Worm (Caenorhabditis elegans) whole organism, young adult: ENCODE results near the gene fbxa-96.

ENCODE experiments used
- C06A6.2 ChIP-seq: fragments of 200-800 bp; sonication (Bioruptor generic); conservative IDR thresholded peaks from 2 replicates; pipeline ENCODE4 v1.3.6; 2022; ENCODE audit warnings: missing genetic modification characterization, missing compliant biosample characterization
- C17E4.6 ChIP-seq: fragments of 200-800 bp; sonication (Bioruptor generic); IDR thresholded peaks from 2 replicates; pipeline ENCODE4 v1.3.6; 2022; ENCODE audit warnings: missing genetic modification reagents, missing genetic modification characterization, missing compliant biosample characterization
- D2030.7 ChIP-seq: fragments of 200-800 bp; sonication (Bioruptor generic); IDR thresholded peaks from 2 replicates; pipeline ENCODE4 v1.3.6; 2022; ENCODE audit warnings: missing genetic modification reagents, missing genetic modification characterization, missing compliant biosample characterization
- F37B4.10 ChIP-seq: fragments of 200-800 bp; sonication (Bioruptor generic); IDR thresholded peaks from 2 replicates; pipeline ENCODE4 v1.3.6; 2022; ENCODE audit warnings: missing genetic modification characterization, missing compliant biosample characterization
- Y67H2A.10 ChIP-seq: fragments of 200-800 bp; sonication (Bioruptor generic); conservative IDR thresholded peaks from 2 replicates; pipeline ENCODE4 v1.3.6; 2022; ENCODE audit warnings: missing genetic modification reagents, missing genetic modification characterization, missing compliant biosample characterization
- Y95B8A.8 ChIP-seq: fragments of 200-800 bp; sonication (Bioruptor generic); IDR thresholded peaks from 2 replicates; pipeline ENCODE4 v1.3.6; 2022; ENCODE audit warnings: missing genetic modification reagents, missing genetic modification characterization, missing compliant biosample characterization
- athp-1 ChIP-seq: sonication (generic microtip); optimal IDR thresholded peaks from 2 replicates; lab custom pipeline; 2017; ENCODE audit warnings: mild to moderate bottlenecking, missing genetic modification characterization, missing compliant biosample characterization
- ccch-3 ChIP-seq: fragments of 200-800 bp; sonication (Bioruptor generic); optimal IDR thresholded peaks from 2 replicates; lab custom pipeline; 2018; ENCODE audit warnings: mild to moderate bottlenecking, missing genetic modification characterization, missing compliant biosample characterization
- cebp-1 ChIP-seq, 2 experiments: fragments of 200-800 bp in 1 of 2; sonication (Bioruptor generic) in 1 of 2; sonication (generic microtip) in 1 of 2; IDR thresholded peaks in 1 of 2; optimal IDR thresholded peaks in 1 of 2; 2 replicates each; pipeline versions ENCODE4 v1.3.6 to Lab custom; 2017 to 2022; ENCODE audit warnings: missing compliant biosample characterization in 2 of 2, missing genetic modification characterization in 2 of 2, mild to moderate bottlenecking in 1 of 2, missing genetic modification reagents in 1 of 2, moderate library complexity in 1 of 2
- ceh-27 ChIP-seq: fragments of 200-800 bp; sonication (Bioruptor generic); optimal IDR thresholded peaks from 2 replicates; lab custom pipeline; 2018; ENCODE audit warnings: mild to moderate bottlenecking, missing genetic modification characterization, moderate library complexity, missing compliant biosample characterization
- ceh-40 ChIP-seq: fragments of 200-800 bp; sonication (Bioruptor generic); IDR thresholded peaks from 2 replicates; pipeline ENCODE4 v1.3.6; 2022; ENCODE audit warnings: missing genetic modification characterization, missing compliant biosample characterization
- chd-7 ChIP-seq: sonication (generic microtip); optimal IDR thresholded peaks from 2 replicates; lab custom pipeline; 2016; ENCODE audit warnings: mild to moderate bottlenecking, missing genetic modification characterization, moderate library complexity, missing compliant biosample characterization
- dox-1 ChIP-seq: fragments of 200-800 bp; sonication (Bioruptor generic); IDR thresholded peaks from 2 replicates; pipeline ENCODE4 v1.3.6; 2022; ENCODE audit warnings: missing genetic modification reagents, missing genetic modification characterization, missing compliant biosample characterization
- hmg-1.2 ChIP-seq: fragments of 200-800 bp; sonication (Bioruptor generic); IDR thresholded peaks from 2 replicates; pipeline ENCODE4 v1.3.6; 2022; ENCODE audit warnings: missing genetic modification reagents, missing genetic modification characterization, missing compliant biosample characterization
- hmg-20 ChIP-seq: fragments of 200-800 bp; sonication (Bioruptor generic); IDR thresholded peaks from 2 replicates; pipeline ENCODE4 v1.3.6; 2022; ENCODE audit warnings: missing genetic modification reagents, missing genetic modification characterization, missing compliant biosample characterization
- madf-10 ChIP-seq: sonication (generic microtip); optimal IDR thresholded peaks from 2 replicates; lab custom pipeline; 2016; ENCODE audit warnings: mild to moderate bottlenecking, missing genetic modification characterization, missing compliant biosample characterization
- mel-28 ChIP-seq: sonication (generic microtip); optimal IDR thresholded peaks from 2 replicates; lab custom pipeline; 2016; ENCODE audit warnings: borderline replicate concordance, mild to moderate bottlenecking, missing genetic modification characterization, missing compliant biosample characterization
- mes-4 ChIP-seq: sonication (generic microtip); optimal IDR thresholded peaks from 2 replicates; lab custom pipeline; 2016; ENCODE audit warnings: missing genotype, missing genetic modification characterization, missing compliant biosample characterization
- nhr-120 ChIP-seq: fragments of 200-800 bp; sonication (Bioruptor generic); IDR thresholded peaks from 2 replicates; pipeline ENCODE4 v1.3.6; 2022; ENCODE audit warnings: missing genetic modification characterization, missing compliant biosample characterization
- nhr-90 ChIP-seq: sonication (generic microtip); optimal IDR thresholded peaks from 2 replicates; lab custom pipeline; 2016; ENCODE audit warnings: missing genotype, mild to moderate bottlenecking, missing genetic modification characterization, missing compliant biosample characterization
- pha-4 ChIP-seq: fragments of 150-350 bp; sonication (generic microtip); optimal IDR thresholded peaks from 2 replicates; lab custom pipeline; 2014; ENCODE audit warnings: missing biosample characterization, missing genetic modification reagents, missing genetic modification characterization
- rpc-1 ChIP-seq, 2 experiments: fragments of 150-350 bp in 1 of 2; sonication (generic microtip) in 1 of 2; optimal IDR thresholded peaks; 2 replicates each; lab custom pipeline; 2014 to 2018; ENCODE audit warnings: missing biosample characterization in 1 of 2, missing genetic modification characterization in 1 of 2, missing genetic modification reagents in 1 of 2, missing genotype in 1 of 2
- snpc-1.1 ChIP-seq: sonication (generic microtip); optimal IDR thresholded peaks from 2 replicates; lab custom pipeline; 2017; ENCODE audit warnings: missing genetic modification characterization, mild to moderate bottlenecking, missing compliant biosample characterization, antibody characterized with exemption, moderate library complexity, missing genotype, missing genetic modification reagents; ENCODE audit not compliant: insufficient read depth
- snpc-1.3 ChIP-seq: sonication (generic microtip); optimal IDR thresholded peaks from 2 replicates; lab custom pipeline; 2017; ENCODE audit warnings: missing genetic modification characterization, mild to moderate bottlenecking, missing compliant biosample characterization, antibody characterized with exemption, moderate library complexity, missing genotype, missing genetic modification reagents; ENCODE audit not compliant: insufficient read depth
- snpc-4 ChIP-seq, 5 experiments: fragments of 150-350 bp in 1 of 5; sonication (generic microtip) in 4 of 5; optimal IDR thresholded peaks; 2 replicates each; lab custom pipeline; 2014 to 2018; ENCODE audit warnings: missing genetic modification characterization in 5 of 5, missing biosample characterization in 3 of 5, antibody characterized with exemption in 2 of 5, mild to moderate bottlenecking in 2 of 5, missing compliant biosample characterization in 2 of 5, missing genotype in 2 of 5, moderate library complexity in 2 of 5, missing genetic modification reagents in 1 of 5
- tbx-9 ChIP-seq: sonication (generic microtip); optimal IDR thresholded peaks from 2 replicates; lab custom pipeline; 2016; ENCODE audit warnings: borderline replicate concordance, missing genetic modification characterization, inconsistent platforms, missing compliant biosample characterization
- unc-130 ChIP-seq: sonication (generic microtip); optimal IDR thresholded peaks from 2 replicates; lab custom pipeline; 2016; ENCODE audit warnings: missing genetic modification reagents, missing genetic modification characterization, missing compliant biosample characterization
- ztf-28 ChIP-seq: fragments of 200-800 bp; sonication (Bioruptor generic); IDR thresholded peaks from 2 replicates; pipeline ENCODE4 v1.3.6; 2022; ENCODE audit warnings: missing genetic modification reagents, missing genetic modification characterization, missing compliant biosample characterization
- ztf-3 ChIP-seq: fragments of 200-800 bp; sonication (Bioruptor generic); optimal IDR thresholded peaks from 2 replicates; lab custom pipeline; 2018; ENCODE audit warnings: mild to moderate bottlenecking, missing genetic modification characterization, missing compliant biosample characterization
- ztf-6 ChIP-seq: fragments of 200-800 bp; sonication (Bioruptor generic); IDR thresholded peaks from 2 replicates; pipeline ENCODE4 v1.3.6; 2022; ENCODE audit warnings: missing genetic modification reagents, missing genetic modification characterization, missing compliant biosample characterization

fbxa-96 gene

ce11 chrX:15076042-15076565 lies 15.9 kb upstream of the fbxa-96 start, which contains the start of the genes H40L08.3 and H40L08.9 (continued):
- TF ChIP-seq nhr-90: no peak
- TF ChIP-seq athp-1 (tag; lab: Kevin White, UChicago): no peak
- TF ChIP-seq mes-4 (tag; lab: Kevin White, UChicago): no peak
- TF ChIP-seq ztf-3: no peak
- 0 out of 2 replicates have a peak, but pooled peaks have one; percentile 3 for TF ChIP-seq C17E4.6 (GFP tag; lab: Robert Waterston, UW)
- TF ChIP-seq ztf-28 (GFP tag; lab: Robert Waterston, UW): no peak
- no peak for TF ChIP-seq D2030.7
- no peak for TF ChIP-seq ztf-6 (GFP tag; lab: Robert Waterston, UW)
- TF ChIP-seq chd-7 (tag; lab: Kevin White, UChicago): no peak
- TF ChIP-seq nhr-120 (GFP tag; lab: Robert Waterston, UW): no peak

- no peak for TF ChIP-seq ceh-27 (GFP tag; lab: Kevin White, UChicago)
- 0 out of 2 replicates have a peak, but pooled peaks have one; percentile 7 for TF ChIP-seq Y95B8A.8 (GFP tag; lab: Robert Waterston, UW)
- TF ChIP-seq snpc-4 (GFP tag; optimal IDR thresholded peaks at IDR 0.05; lab: Kevin White, UChicago): no peak
- TF ChIP-seq snpc-4 (tag; optimal IDR thresholded peaks at IDR 0.05; lab: Kevin White, UChicago): peak in 2 of 4 experiments; percentile 51 to 80
- TF ChIP-seq snpc-1.1 (tag; lab: Kevin White, UChicago): peak; percentile 30
- no peak for TF ChIP-seq ccch-3 (GFP tag; lab: Kevin White, UChicago)
Measured at ce11 chrX:15075170-15075569, 15.0 kb upstream of the fbxa-96 start.

ce11 chrX:15073479-15073878 lies 13.3 kb upstream of the fbxa-96 start:
- no peak for TF ChIP-seq madf-10 (tag; lab: Kevin White, UChicago)
- no peak for TF ChIP-seq hmg-20 (GFP tag; lab: Robert Waterston, UW)
- no peak for TF ChIP-seq pha-4 (tag; lab: Kevin White, UChicago)
- no peak for TF ChIP-seq dox-1 (GFP tag; lab: Robert Waterston, UW)
- no peak for TF ChIP-seq ztf-3
- peak; percentile 29 for TF ChIP-seq snpc-4 (GFP tag; optimal IDR thresholded peaks at IDR 0.05; lab: Kevin White, UChicago)
- TF ChIP-seq snpc-4 (tag; optimal IDR thresholded peaks at IDR 0.05; lab: Kevin White, UChicago): peak in 2 of 4 experiments; percentile 88 to 91
- peak; percentile 22 for TF ChIP-seq snpc-1.1 (tag; lab: Kevin White, UChicago)
- peak; percentile 35; the same call in 1 of the 2 replicates for TF ChIP-seq hmg-1.2 (GFP tag; lab: Robert Waterston, UW)
- no peak for TF ChIP-seq tbx-9 (tag; lab: Kevin White, UChicago)
- TF ChIP-seq, all 124 proteins: peak for 3

ce11 chrX:15072877-15073276 lies 12.7 kb upstream of the fbxa-96 start:
- no peak for TF ChIP-seq unc-130 (GFP tag; lab: Kevin White, UChicago)
- no peak for TF ChIP-seq ceh-40 (GFP tag; lab: Robert Waterston, UW)
- TF ChIP-seq mel-28 (tag; lab: Kevin White, UChicago): no peak
- no peak for TF ChIP-seq cebp-1 (GFP tag; IDR thresholded peaks at IDR 0.05; lab: Robert Waterston, UW)
- TF ChIP-seq cebp-1 (tag; optimal IDR thresholded peaks at IDR 0.05; lab: Kevin White, UChicago): no peak
- TF ChIP-seq snpc-1.3 (tag; lab: Kevin White, UChicago): no peak
- no peak for TF ChIP-seq ztf-6 (GFP tag; lab: Robert Waterston, UW)
- no peak for TF ChIP-seq ccch-3 (GFP tag; lab: Kevin White, UChicago)
- no peak for TF ChIP-seq Y67H2A.10 (GFP tag; lab: Robert Waterston, UW)
- TF ChIP-seq C06A6.2 (GFP tag; lab: Robert Waterston, UW): no peak
- no peak for TF ChIP-seq F37B4.10 (GFP tag; lab: Robert Waterston, UW)
- no peak for TF ChIP-seq rpc-1 (optimal IDR thresholded peaks at IDR 0.05; lab: Kevin White, UChicago)
- TF ChIP-seq rpc-1 (tag; optimal IDR thresholded peaks at IDR 0.05; lab: Kevin White, UChicago): no peak
